Fruit fly (Drosophila melanogaster) whole organism, embryonic: ENCODE data around the gene FoxL1.

Source experiments
- Antp ChIP-seq: fragments of 200-800 bp; sonication (Bioruptor generic); optimal IDR thresholded peaks from 3 replicates; lab custom pipeline; 2016; ENCODE audit warnings: missing biosample characterization, missing genetic modification characterization
- B-H2 ChIP-seq: fragments of 200-800 bp; sonication (Bioruptor generic); optimal IDR thresholded peaks from 2 replicates; lab custom pipeline; 2018; ENCODE audit warnings: missing biosample characterization, mild to moderate bottlenecking, missing genetic modification characterization
- Bgb ChIP-seq: fragments of 200-800 bp; sonication (Bioruptor generic); IDR thresholded peaks from 2 replicates; pipeline ENCODE4 v1.3.6; 2022; ENCODE audit warnings: missing biosample characterization, missing genetic modification characterization; ENCODE audit not compliant: partially characterized antibody
- CG11398 ChIP-seq: fragments of 200-800 bp; sonication (Bioruptor generic); optimal IDR thresholded peaks from 2 replicates; lab custom pipeline; 2016; ENCODE audit warnings: missing biosample characterization, missing genetic modification characterization
- CG14710 ChIP-seq: fragments of 200-800 bp; sonication (Bioruptor generic); optimal IDR thresholded peaks from 3 replicates; lab custom pipeline; 2019; ENCODE audit warnings: missing biosample characterization, mild to moderate bottlenecking, missing genetic modification characterization, moderate library complexity
- CG1529 ChIP-seq: fragments of 200-800 bp; sonication (Bioruptor generic); optimal IDR thresholded peaks from 3 replicates; lab custom pipeline; 2018; ENCODE audit warnings: missing biosample characterization, missing genetic modification characterization
- CG16815 ChIP-seq: fragments of 200-800 bp; sonication (Bioruptor generic); optimal IDR thresholded peaks from 3 replicates; lab custom pipeline; 2017; ENCODE audit warnings: missing biosample characterization, mild to moderate bottlenecking, missing genetic modification characterization
- CG17361 ChIP-seq: fragments of 200-800 bp; sonication (Bioruptor generic); IDR thresholded peaks from 3 replicates; pipeline ENCODE4 v1.3.6; 2022; ENCODE audit warnings: missing biosample characterization, missing genetic modification characterization
- CG1792 ChIP-seq: fragments of 200-800 bp; sonication (Bioruptor generic); optimal IDR thresholded peaks from 2 replicates; lab custom pipeline; 2016; ENCODE audit warnings: missing biosample characterization, missing genetic modification characterization
- CG18764 ChIP-seq: fragments of 200-800 bp; sonication (Bioruptor generic); optimal IDR thresholded peaks from 3 replicates; lab custom pipeline; 2016; ENCODE audit warnings: missing biosample characterization, missing genetic modification characterization
- CG3065 ChIP-seq: fragments of 200-800 bp; sonication (Bioruptor generic); optimal IDR thresholded peaks from 2 replicates; lab custom pipeline; 2016; ENCODE audit warnings: missing biosample characterization, missing genetic modification characterization
- CG3163 ChIP-seq: fragments of 200-800 bp; sonication (Bioruptor generic); optimal IDR thresholded peaks from 3 replicates; lab custom pipeline; 2016; ENCODE audit warnings: missing biosample characterization, missing genetic modification characterization
- CG5953 ChIP-seq: fragments of 200-800 bp; sonication (Bioruptor generic); IDR thresholded peaks from 2 replicates; pipeline ENCODE4 v1.3.6; 2022; ENCODE audit warnings: missing biosample characterization, missing genetic modification characterization
- CG6654 ChIP-seq: fragments of 200-800 bp; sonication (Bioruptor generic); optimal IDR thresholded peaks from 2 replicates; lab custom pipeline; 2017; ENCODE audit warnings: missing biosample characterization, mild to moderate bottlenecking, missing genetic modification characterization
- CG6765 ChIP-seq: fragments of 200-800 bp; sonication (Bioruptor generic); optimal IDR thresholded peaks from 3 replicates; lab custom pipeline; 2017; ENCODE audit warnings: missing biosample characterization, mild to moderate bottlenecking, missing genetic modification characterization
- CG6791 ChIP-seq: fragments of 200-800 bp; sonication (Bioruptor generic); IDR thresholded peaks from 3 replicates; pipeline ENCODE4 v1.3.6; 2022; ENCODE audit warnings: missing biosample characterization, missing genetic modification characterization; ENCODE audit not compliant: partially characterized antibody
- CG7271 ChIP-seq: fragments of 200-800 bp; sonication (Bioruptor generic); optimal IDR thresholded peaks from 2 replicates; lab custom pipeline; 2018; ENCODE audit warnings: missing biosample characterization, mild to moderate bottlenecking, missing genetic modification characterization, moderate library complexity
- CG8388 ChIP-seq: fragments of 200-800 bp; sonication (Bioruptor generic); optimal IDR thresholded peaks from 2 replicates; lab custom pipeline; 2019; ENCODE audit warnings: missing biosample characterization, mild to moderate bottlenecking, missing genetic modification characterization, moderate library complexity
- CG9215 ChIP-seq: fragments of 200-800 bp; sonication (Bioruptor generic); IDR thresholded peaks from 2 replicates; pipeline ENCODE4 v1.3.6; 2022; ENCODE audit warnings: missing biosample characterization, missing genetic modification characterization
- CHES-1-like ChIP-seq: fragments of 200-800 bp; sonication (Bioruptor generic); optimal IDR thresholded peaks from 2 replicates; lab custom pipeline; 2016; ENCODE audit warnings: missing biosample characterization, missing genetic modification characterization
- Dad ChIP-seq: fragments of 200-800 bp; sonication (Bioruptor generic); optimal IDR thresholded peaks from 3 replicates; lab custom pipeline; 2016; ENCODE audit warnings: missing biosample characterization, missing genetic modification characterization
- Dll ChIP-seq: fragments of 200-800 bp; sonication (Bioruptor generic); IDR thresholded peaks from 4 replicates; pipeline ENCODE4 v1.3.6; 2022; ENCODE audit warnings: missing biosample characterization, missing genetic modification characterization; ENCODE audit not compliant: partially characterized antibody
- Ets65A ChIP-seq: fragments of 200-800 bp; sonication (Bioruptor generic); peaks from one replicate; lab custom pipeline; 2016; ENCODE audit warnings: missing biosample characterization, missing genetic modification characterization
- Lim3 ChIP-seq: fragments of 200-800 bp; sonication (Bioruptor generic); IDR thresholded peaks from 2 replicates; pipeline ENCODE4 v1.3.6; 2022; ENCODE audit warnings: missing biosample characterization, missing genetic modification characterization
- Mad ChIP-seq: fragments of 200-800 bp; sonication (Bioruptor generic); optimal IDR thresholded peaks from 2 replicates; lab custom pipeline; 2016; ENCODE audit warnings: missing biosample characterization, missing genetic modification characterization
- Nf-YB ChIP-seq: fragments of 200-800 bp; sonication (Bioruptor generic); optimal IDR thresholded peaks from 3 replicates; lab custom pipeline; 2019; ENCODE audit warnings: missing biosample characterization, mild to moderate bottlenecking, missing genetic modification characterization, moderate library complexity
- Oli ChIP-seq: fragments of 200-800 bp; sonication (Bioruptor generic); optimal IDR thresholded peaks from 2 replicates; lab custom pipeline; 2018; ENCODE audit warnings: missing biosample characterization, mild to moderate bottlenecking, missing genetic modification characterization, moderate library complexity
- PHDP ChIP-seq: fragments of 200-800 bp; sonication (Bioruptor generic); optimal IDR thresholded peaks from 3 replicates; lab custom pipeline; 2018; ENCODE audit warnings: missing biosample characterization, mild to moderate bottlenecking, missing genetic modification characterization, moderate library complexity
- Ssrp ChIP-seq: fragments of 200-800 bp; sonication (Bioruptor generic); optimal IDR thresholded peaks from 2 replicates; lab custom pipeline; 2018; ENCODE audit warnings: missing biosample characterization, mild to moderate bottlenecking, missing genetic modification characterization, moderate library complexity
- Xrp1 ChIP-seq: fragments of 200-800 bp; sonication (Bioruptor generic); IDR thresholded peaks from 2 replicates; pipeline ENCODE4 v1.3.6; 2022; ENCODE audit warnings: missing biosample characterization, missing genetic modification characterization
- ase ChIP-seq: fragments of 200-800 bp; sonication (Bioruptor generic); IDR thresholded peaks from 3 replicates; pipeline ENCODE4 v1.3.6; 2022; ENCODE audit warnings: missing biosample characterization, missing genetic modification characterization
- bbx ChIP-seq: fragments of 200-800 bp; sonication (Bioruptor generic); IDR thresholded peaks from 2 replicates; pipeline ENCODE4 v1.3.6; 2022; ENCODE audit warnings: missing biosample characterization, missing genetic modification characterization; ENCODE audit not compliant: partially characterized antibody
- bcd ChIP-seq: fragments of 200-800 bp; sonication (Bioruptor generic); optimal IDR thresholded peaks from 2 replicates; lab custom pipeline; 2017; ENCODE audit warnings: missing biosample characterization, mild to moderate bottlenecking, missing genetic modification characterization
- chn ChIP-seq: fragments of 200-800 bp; sonication (Bioruptor generic); optimal IDR thresholded peaks from 2 replicates; lab custom pipeline; 2016; ENCODE audit warnings: missing biosample characterization, missing genetic modification characterization
- dpn ChIP-seq, 2 experiments: fragments of 200-800 bp; sonication (Bioruptor generic); optimal IDR thresholded peaks; 3 replicates each; lab custom pipeline; 2016; ENCODE audit warnings: missing biosample characterization in 2 of 2, missing genetic modification characterization in 2 of 2
- grau ChIP-seq: fragments of 200-800 bp; optimal IDR thresholded peaks from 3 replicates; lab custom pipeline; 2019; ENCODE audit warnings: missing biosample characterization, mild to moderate bottlenecking, missing genetic modification characterization, moderate library complexity
- inv ChIP-seq: fragments of 200-800 bp; sonication (Bioruptor generic); IDR thresholded peaks from 2 replicates; pipeline ENCODE4 v1.3.6; 2022; ENCODE audit warnings: missing biosample characterization, missing genetic modification characterization; ENCODE audit not compliant: partially characterized antibody
- knrl ChIP-seq: fragments of 200-800 bp; sonication (Bioruptor generic); IDR thresholded peaks from 3 replicates; pipeline ENCODE4 v1.3.6; 2022; ENCODE audit warnings: missing biosample characterization, missing genetic modification characterization; ENCODE audit not compliant: partially characterized antibody
- lmd ChIP-seq: fragments of 200-800 bp; sonication (Bioruptor generic); IDR thresholded peaks from 2 replicates; pipeline ENCODE4 v1.3.6; 2022; ENCODE audit warnings: missing biosample characterization, missing genetic modification characterization
- mld ChIP-seq: fragments of 200-800 bp; sonication (Bioruptor generic); IDR thresholded peaks from 3 replicates; pipeline ENCODE4 v1.3.6; 2022; ENCODE audit warnings: missing biosample characterization, missing genetic modification characterization; ENCODE audit not compliant: partially characterized antibody
- pros ChIP-seq: fragments of 200-800 bp; sonication (Bioruptor generic); optimal IDR thresholded peaks from 3 replicates; lab custom pipeline; 2019; ENCODE audit warnings: missing biosample characterization, mild to moderate bottlenecking, missing genetic modification characterization, moderate library complexity
- ro ChIP-seq: fragments of 200-800 bp; sonication (Bioruptor generic); IDR thresholded peaks from 2 replicates; pipeline ENCODE4 v1.3.6; 2022; ENCODE audit warnings: missing biosample characterization, missing genetic modification characterization
- scrt ChIP-seq: fragments of 200-800 bp; sonication (Bioruptor generic); optimal IDR thresholded peaks from 2 replicates; lab custom pipeline; 2018; ENCODE audit warnings: missing biosample characterization, mild to moderate bottlenecking, missing genetic modification characterization, moderate library complexity
- seq ChIP-seq: fragments of 200-800 bp; sonication (Bioruptor generic); IDR thresholded peaks from 2 replicates; pipeline ENCODE4 v1.3.6; 2022; ENCODE audit warnings: missing biosample characterization, missing genetic modification characterization
- sna ChIP-seq: fragments of 200-800 bp; sonication (Bioruptor generic); IDR thresholded peaks from 2 replicates; pipeline ENCODE4 v1.3.6; 2022; ENCODE audit warnings: missing biosample characterization, missing genetic modification characterization; ENCODE audit not compliant: partially characterized antibody
- tll ChIP-seq, 2 experiments: fragments of 200-800 bp in 1 of 2; fragments of >200 bp in 1 of 2; sonication (Bioruptor generic) in 1 of 2; optimal IDR thresholded peaks; 2 replicates each; lab custom pipeline; 2017 to 2019; ENCODE audit warnings: missing biosample characterization in 2 of 2, missing genetic modification characterization in 2 of 2, mild to moderate bottlenecking in 1 of 2, moderate library complexity in 1 of 2
- unc-4 ChIP-seq: fragments of 200-800 bp; sonication (Bioruptor generic); IDR thresholded peaks from 2 replicates; pipeline ENCODE4 v1.3.6; 2022; ENCODE audit warnings: missing biosample characterization, missing genetic modification characterization; ENCODE audit not compliant: partially characterized antibody
- yki ChIP-seq: fragments of >200 bp; optimal IDR thresholded peaks from 3 replicates; lab custom pipeline; 2018
- zen ChIP-seq: fragments of 200-800 bp; sonication (Bioruptor generic); optimal IDR thresholded peaks from 3 replicates; lab custom pipeline; 2018; ENCODE audit warnings: missing biosample characterization, mild to moderate bottlenecking, missing genetic modification characterization, moderate library complexity

The FoxL1 gene

DNA sequence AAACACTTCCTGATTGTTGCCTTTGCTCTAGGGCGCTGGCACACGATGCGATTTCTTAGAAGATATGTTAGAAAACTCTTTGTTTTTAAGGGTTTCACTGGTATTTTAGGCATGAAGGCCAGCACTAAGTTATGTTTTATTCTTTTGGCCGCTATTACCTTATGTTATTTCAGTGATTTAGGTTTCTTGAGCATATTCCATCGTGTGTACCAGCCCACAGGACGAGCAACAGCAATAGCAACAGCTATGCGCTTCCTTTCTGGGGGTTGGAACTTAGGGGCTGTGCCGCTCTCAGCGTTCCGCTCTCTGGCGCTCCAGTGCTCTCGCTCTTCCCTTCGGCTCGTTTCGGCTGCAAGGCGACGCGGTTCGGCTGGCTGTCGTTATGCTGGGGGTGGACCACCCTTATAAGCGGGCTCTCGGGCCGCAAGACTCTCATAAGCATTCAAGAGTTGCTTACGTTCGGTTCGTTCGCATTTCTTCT is 35.2 kb upstream of the FoxL1 start, which contains the start of gene scrt (continued):
- TF ChIP-seq CG14710, result peak; percentile 70
- 0 out of 2 replicates have a peak, but pooled peaks have one; percentile 32 for TF ChIP-seq Lim3 (GFP tag; lab: Robert Waterston, UW)
- TF ChIP-seq tll (GFP tag; optimal IDR thresholded peaks at IDR 0.05; lab: Kevin White, UChicago), result peak in 1 of 2 experiments; percentile 50
- TF ChIP-seq mld, result no peak
- TF ChIP-seq Antp (GFP tag; lab: Kevin White, UChicago), result peak; percentile 4
- TF ChIP-seq yki, result peak; percentile 51
- TF ChIP-seq CG1529 (GFP tag; lab: Kevin White, UChicago), result peak; percentile 1
- no peak for TF ChIP-seq CG3065
- peak; percentile 66 for TF ChIP-seq sna (GFP tag; lab: Robert Waterston, UW)
- peak; percentile 36 for TF ChIP-seq CG16815 (GFP tag; lab: Kevin White, UChicago)
- TF ChIP-seq CG3163, result peak; percentile 7
- TF ChIP-seq CG17361, result 0 out of 3 replicates have a peak, but pooled peaks have one; percentile 44
- TF ChIP-seq zen, result peak; percentile 95
- peak; percentile 44; the same call in 1 of the 2 replicates for TF ChIP-seq unc-4 (GFP tag; lab: Robert Waterston, UW)
- peak; percentile 37; the same call in 1 of the 2 replicates for TF ChIP-seq lmd (GFP tag; lab: Robert Waterston, UW)
- TF ChIP-seq grau (tag; lab: Kevin White, UChicago), result peak; percentile 53
- TF ChIP-seq knrl (GFP tag; lab: Robert Waterston, UW), result peak; percentile 72; the same call in 2 of the 3 replicates
- peak; percentile 64 for TF ChIP-seq chn (GFP tag; lab: Kevin White, UChicago)
- no peak for TF ChIP-seq Mad (GFP tag; lab: Kevin White, UChicago)
- no peak for TF ChIP-seq Bgb
- 0 out of 3 replicates have a peak, but pooled peaks have one; percentile 49 for TF ChIP-seq CG6791
- TF ChIP-seq dpn (GFP tag; optimal IDR thresholded peaks at IDR 0.05; lab: Kevin White, UChicago), result peak in 1 of 2 experiments; percentile 9
- TF ChIP-seq ase (GFP tag; lab: Robert Waterston, UW), result 0 out of 3 replicates have a peak, but pooled peaks have one; percentile 29
- peak; percentile 73 for TF ChIP-seq PHDP (tag; lab: Kevin White, UChicago)
- TF ChIP-seq Xrp1 (GFP tag; lab: Robert Waterston, UW), result peak; percentile 80; the same call in 1 of the 2 replicates
- TF ChIP-seq inv, result peak; percentile 42
- no peak; the same call in 1 of the 2 replicates for TF ChIP-seq CG5953 (GFP tag; lab: Robert Waterston, UW)
- TF ChIP-seq bbx, result no peak; the same call in 1 of the 2 replicates
- peak; percentile 73 for TF ChIP-seq seq (GFP tag; lab: Robert Waterston, UW)
- peak; percentile 100 for TF ChIP-seq scrt (GFP tag; lab: Kevin White, UChicago)
- peak; percentile 26 for TF ChIP-seq CG6765
- no peak for TF ChIP-seq CG7271 (tag; lab: Kevin White, UChicago)
- TF ChIP-seq CHES-1-like (GFP tag; lab: Kevin White, UChicago), result peak; percentile 28
- peak; percentile 82 for TF ChIP-seq Ets65A
- peak; percentile 68; the same call in 3 of the 4 replicates for TF ChIP-seq Dll (GFP tag; lab: Robert Waterston, UW)
- TF ChIP-seq bcd (GFP tag; lab: Kevin White, UChicago), result peak; percentile 33
- peak; percentile 22 for TF ChIP-seq CG11398
- TF ChIP-seq CG9215 (GFP tag; lab: Robert Waterston, UW), result 0 out of 2 replicates have a peak, but pooled peaks have one; percentile 29
- TF ChIP-seq ro (GFP tag; lab: Robert Waterston, UW), result no peak
- TF ChIP-seq B-H2 (GFP tag; lab: Kevin White, UChicago), result peak; percentile 4
- peak; percentile 9 for TF ChIP-seq Nf-YB (GFP tag; lab: Kevin White, UChicago)
- TF ChIP-seq Dad, result peak; percentile 39
- TF ChIP-seq Ssrp (tag; lab: Kevin White, UChicago), result peak; percentile 48
- peak; percentile 79 for TF ChIP-seq CG1792 (GFP tag; lab: Kevin White, UChicago)
- TF ChIP-seq Oli, result peak; percentile 12
- peak; percentile 24 for TF ChIP-seq pros
- TF ChIP-seq CG6654 (GFP tag; lab: Kevin White, UChicago), result no peak
- peak; percentile 3 for TF ChIP-seq CG8388 (GFP tag; lab: Kevin White, UChicago)
- peak; percentile 100 for TF ChIP-seq CG18764
